Fruit fly (Drosophila melanogaster) whole organism, embryonic: Measurements from ENCODE around the gene CG9837.

Experiments used
- Bteb2 ChIP-seq: fragments of 200-800 bp; sonication (Bioruptor generic); optimal IDR thresholded peaks from 2 replicates; lab custom pipeline; 2016; ENCODE audit warnings: missing biosample characterization, missing genetic modification characterization
- CG10147 ChIP-seq: fragments of 200-800 bp; sonication (Bioruptor generic); optimal IDR thresholded peaks from 2 replicates; lab custom pipeline; 2019; ENCODE audit warnings: missing biosample characterization, mild to moderate bottlenecking, missing genetic modification characterization, moderate library complexity
- CG10431 ChIP-seq: fragments of 200-800 bp; sonication (Bioruptor generic); optimal IDR thresholded peaks from 3 replicates; lab custom pipeline; 2018; ENCODE audit warnings: missing biosample characterization, mild to moderate bottlenecking, missing genetic modification characterization
- CG10959 ChIP-seq: fragments of 200-800 bp; sonication (Bioruptor generic); IDR thresholded peaks from 2 replicates; pipeline ENCODE4 v1.3.6; 2022; ENCODE audit warnings: missing biosample characterization, missing genetic modification characterization
- CG10979 ChIP-seq: fragments of 200-800 bp; sonication (Bioruptor generic); optimal IDR thresholded peaks from 2 replicates; lab custom pipeline; 2018; ENCODE audit warnings: missing biosample characterization, mild to moderate bottlenecking, missing genetic modification characterization, moderate library complexity
- CG12155 ChIP-seq: fragments of 200-800 bp; sonication (Bioruptor generic); optimal IDR thresholded peaks from 3 replicates; lab custom pipeline; 2016; ENCODE audit warnings: missing biosample characterization, missing genetic modification characterization
- CG12236 ChIP-seq: fragments of 200-800 bp; sonication (Bioruptor generic); optimal IDR thresholded peaks from 2 replicates; lab custom pipeline; 2016; ENCODE audit warnings: missing biosample characterization, missing genetic modification characterization
- CG12769 ChIP-seq: fragments of 200-800 bp; sonication (Bioruptor generic); optimal IDR thresholded peaks from 2 replicates; lab custom pipeline; 2019; ENCODE audit warnings: missing biosample characterization, mild to moderate bottlenecking, missing genetic modification characterization, moderate library complexity
- CG13123 ChIP-seq: fragments of 200-800 bp; sonication (Bioruptor generic); optimal IDR thresholded peaks from 2 replicates; lab custom pipeline; 2016; ENCODE audit warnings: missing biosample characterization, missing genetic modification characterization
- CG13296 ChIP-seq: fragments of 200-800 bp; sonication (Bioruptor generic); optimal IDR thresholded peaks from 3 replicates; lab custom pipeline; 2018; ENCODE audit warnings: missing biosample characterization, mild to moderate bottlenecking, missing genetic modification characterization
- CG13775 ChIP-seq: fragments of 200-800 bp; sonication (Bioruptor generic); optimal IDR thresholded peaks from 3 replicates; lab custom pipeline; 2017; ENCODE audit warnings: missing biosample characterization, mild to moderate bottlenecking, missing genetic modification characterization
- CG1529 ChIP-seq: fragments of 200-800 bp; sonication (Bioruptor generic); optimal IDR thresholded peaks from 3 replicates; lab custom pipeline; 2018; ENCODE audit warnings: missing biosample characterization, missing genetic modification characterization
- CG15696 ChIP-seq: fragments of 200-800 bp; sonication (Bioruptor generic); optimal IDR thresholded peaks from 2 replicates; lab custom pipeline; 2019; ENCODE audit warnings: missing biosample characterization, mild to moderate bottlenecking, missing genetic modification characterization, moderate library complexity
- CG1647 ChIP-seq: fragments of 200-800 bp; sonication (Bioruptor generic); optimal IDR thresholded peaks from 3 replicates; lab custom pipeline; 2016; ENCODE audit warnings: missing biosample characterization, missing genetic modification characterization
- CG2120 ChIP-seq: fragments of 200-800 bp; sonication (Bioruptor generic); optimal IDR thresholded peaks from 3 replicates; lab custom pipeline; 2016; ENCODE audit warnings: missing biosample characterization, missing genetic modification characterization
- CG2889 ChIP-seq: fragments of 200-800 bp; sonication (Bioruptor generic); IDR thresholded peaks from 3 replicates; pipeline ENCODE4 v1.3.6; 2022; ENCODE audit warnings: missing biosample characterization, missing genetic modification characterization
- CG30431 ChIP-seq: fragments of 200-800 bp; sonication (Bioruptor generic); optimal IDR thresholded peaks from 2 replicates; lab custom pipeline; 2017; ENCODE audit warnings: missing biosample characterization, missing genetic modification characterization
- CG34422 ChIP-seq: fragments of 200-800 bp; sonication (Bioruptor generic); IDR thresholded peaks from 3 replicates; pipeline ENCODE4 v1.3.6; 2022; ENCODE audit warnings: missing biosample characterization, missing genetic modification characterization
- CG3995 ChIP-seq: fragments of 200-800 bp; sonication (Bioruptor generic); optimal IDR thresholded peaks from 3 replicates; lab custom pipeline; 2016; ENCODE audit warnings: missing biosample characterization, missing genetic modification characterization
- CG4730 ChIP-seq: fragments of 200-800 bp; sonication (Bioruptor generic); IDR thresholded peaks from 2 replicates; pipeline ENCODE4 v1.3.6; 2022; ENCODE audit warnings: missing biosample characterization, missing genetic modification characterization
- CG7556 ChIP-seq: fragments of 200-800 bp; sonication (Bioruptor generic); optimal IDR thresholded peaks from 2 replicates; lab custom pipeline; 2017; ENCODE audit warnings: missing biosample characterization, mild to moderate bottlenecking, missing genetic modification characterization
- CoRest ChIP-seq: fragments of 200-800 bp; sonication (Bioruptor generic); optimal IDR thresholded peaks from 3 replicates; lab custom pipeline; 2018; ENCODE audit warnings: missing biosample characterization, mild to moderate bottlenecking, missing genetic modification characterization, moderate library complexity
- D19A ChIP-seq: fragments of 200-800 bp; optimal IDR thresholded peaks from 3 replicates; lab custom pipeline; 2019; ENCODE audit warnings: missing biosample characterization, mild to moderate bottlenecking, missing genetic modification characterization, moderate library complexity
- Dad ChIP-seq: fragments of 200-800 bp; sonication (Bioruptor generic); optimal IDR thresholded peaks from 3 replicates; lab custom pipeline; 2016; ENCODE audit warnings: missing biosample characterization, missing genetic modification characterization
- Fer3 ChIP-seq: fragments of 200-800 bp; sonication (Bioruptor generic); optimal IDR thresholded peaks from 2 replicates; lab custom pipeline; 2018; ENCODE audit warnings: missing biosample characterization, mild to moderate bottlenecking, missing genetic modification characterization, moderate library complexity
- GATAe ChIP-seq: fragments of 200-800 bp; sonication (Bioruptor generic); conservative IDR thresholded peaks from 2 replicates; pipeline ENCODE4 v1.3.6; 2022; ENCODE audit warnings: missing biosample characterization, missing genetic modification characterization
- Gsc ChIP-seq: fragments of 200-800 bp; sonication (Bioruptor generic); IDR thresholded peaks from 2 replicates; pipeline ENCODE4 v1.3.6; 2022; ENCODE audit warnings: missing biosample characterization, missing genetic modification characterization
- H15 ChIP-seq: fragments of 200-800 bp; sonication (Bioruptor generic); IDR thresholded peaks from 3 replicates; pipeline ENCODE4 v1.3.6; 2022; ENCODE audit warnings: missing biosample characterization, missing genetic modification characterization
- NK7.1 ChIP-seq: fragments of 200-800 bp; sonication (Bioruptor generic); optimal IDR thresholded peaks from 3 replicates; lab custom pipeline; 2016; ENCODE audit warnings: missing biosample characterization, missing genetic modification characterization
- Neu2 ChIP-seq: fragments of 200-800 bp; sonication (Bioruptor generic); optimal IDR thresholded peaks from 3 replicates; lab custom pipeline; 2016; ENCODE audit warnings: missing biosample characterization, missing genetic modification characterization, borderline replicate concordance
- NfI ChIP-seq: fragments of 200-800 bp; sonication (Bioruptor generic); optimal IDR thresholded peaks from 3 replicates; lab custom pipeline; 2018; ENCODE audit warnings: missing biosample characterization, mild to moderate bottlenecking, missing genetic modification characterization, moderate library complexity
- Optix ChIP-seq: fragments of 200-800 bp; sonication (Bioruptor generic); IDR thresholded peaks from 3 replicates; pipeline ENCODE4 v1.3.6; 2022; ENCODE audit warnings: missing biosample characterization, missing genetic modification characterization
- Sry-δ ChIP-seq: fragments of 200-800 bp; sonication (Bioruptor generic); optimal IDR thresholded peaks from 2 replicates; lab custom pipeline; 2016; ENCODE audit warnings: missing biosample characterization, missing genetic modification characterization
- amos ChIP-seq: fragments of 200-800 bp; sonication (Bioruptor generic); IDR thresholded peaks from 2 replicates; pipeline ENCODE4 v1.3.6; 2022; ENCODE audit warnings: missing biosample characterization, missing genetic modification characterization; ENCODE audit not compliant: partially characterized antibody
- aop ChIP-seq: fragments of 200-800 bp; sonication (Bioruptor generic); IDR thresholded peaks from 2 replicates; pipeline ENCODE4 v1.3.6; 2022; ENCODE audit warnings: missing biosample characterization, missing genetic modification characterization
- ase ChIP-seq: fragments of 200-800 bp; sonication (Bioruptor generic); IDR thresholded peaks from 3 replicates; pipeline ENCODE4 v1.3.6; 2022; ENCODE audit warnings: missing biosample characterization, missing genetic modification characterization
- bbx ChIP-seq: fragments of 200-800 bp; sonication (Bioruptor generic); IDR thresholded peaks from 2 replicates; pipeline ENCODE4 v1.3.6; 2022; ENCODE audit warnings: missing biosample characterization, missing genetic modification characterization; ENCODE audit not compliant: partially characterized antibody
- bowl ChIP-seq: fragments of 200-800 bp; sonication (Bioruptor generic); IDR thresholded peaks from 2 replicates; pipeline ENCODE4 v1.3.6; 2022; ENCODE audit warnings: missing biosample characterization, missing genetic modification characterization
- croc ChIP-seq: fragments of 200-800 bp; sonication (Bioruptor generic); conservative IDR thresholded peaks from 3 replicates; pipeline ENCODE4 v1.3.6; 2022; ENCODE audit warnings: missing biosample characterization, missing genetic modification characterization
- fd102C ChIP-seq: fragments of 200-800 bp; sonication (Bioruptor generic); optimal IDR thresholded peaks from 2 replicates; lab custom pipeline; 2018; ENCODE audit warnings: missing biosample characterization, mild to moderate bottlenecking, missing genetic modification characterization, moderate library complexity
- gcm ChIP-seq: fragments of 200-800 bp; sonication (Bioruptor generic); optimal IDR thresholded peaks from 2 replicates; lab custom pipeline; 2019; ENCODE audit warnings: missing biosample characterization, mild to moderate bottlenecking, missing genetic modification characterization, moderate library complexity
- gro ChIP-seq: fragments of 200-800 bp; sonication (Bioruptor generic); optimal IDR thresholded peaks from 2 replicates; lab custom pipeline; 2016; ENCODE audit warnings: missing biosample characterization, missing genetic modification characterization
- lmd ChIP-seq: fragments of 200-800 bp; sonication (Bioruptor generic); IDR thresholded peaks from 2 replicates; pipeline ENCODE4 v1.3.6; 2022; ENCODE audit warnings: missing biosample characterization, missing genetic modification characterization
- mld ChIP-seq: fragments of 200-800 bp; sonication (Bioruptor generic); IDR thresholded peaks from 3 replicates; pipeline ENCODE4 v1.3.6; 2022; ENCODE audit warnings: missing biosample characterization, missing genetic modification characterization; ENCODE audit not compliant: partially characterized antibody
- phol ChIP-seq: fragments of 200-800 bp; sonication (Bioruptor generic); optimal IDR thresholded peaks from 3 replicates; lab custom pipeline; 2018; ENCODE audit warnings: missing biosample characterization, mild to moderate bottlenecking, missing genetic modification characterization, moderate library complexity
- ro ChIP-seq: fragments of 200-800 bp; sonication (Bioruptor generic); IDR thresholded peaks from 2 replicates; pipeline ENCODE4 v1.3.6; 2022; ENCODE audit warnings: missing biosample characterization, missing genetic modification characterization
- row ChIP-seq: fragments of 200-800 bp; sonication (Bioruptor generic); IDR thresholded peaks from 3 replicates; pipeline ENCODE4 v1.3.6; 2022; ENCODE audit warnings: missing biosample characterization, missing genetic modification characterization
- run ChIP-seq: fragments of 200-800 bp; sonication (Bioruptor generic); optimal IDR thresholded peaks from 3 replicates; lab custom pipeline; 2018; ENCODE audit warnings: missing biosample characterization, mild to moderate bottlenecking, missing genetic modification characterization
- tna ChIP-seq: fragments of 200-800 bp; sonication (Bioruptor generic); IDR thresholded peaks from 2 replicates; pipeline ENCODE4 v1.3.6; 2022; ENCODE audit warnings: missing biosample characterization, missing genetic modification characterization; ENCODE audit not compliant: partially characterized antibody
- ttk ChIP-seq: fragments of 200-800 bp; sonication (Bioruptor generic); IDR thresholded peaks from 2 replicates; pipeline ENCODE4 v2.1.2; 2022; ENCODE audit warnings: missing biosample characterization, missing genetic modification characterization

The CG9837 gene

dm6 chr3R:8812342-8812966 lies 925 bp downstream of the CG9837 start (continued):
- TF ChIP-seq croc: peak; percentile 27; the same call in 1 of the 3 replicates
- no peak; the same call in 1 of the 2 replicates for TF ChIP-seq amos (GFP tag; lab: Robert Waterston, UW)
- TF ChIP-seq CG30431 (GFP tag; lab: Kevin White, UChicago): peak; percentile 19
- no peak for TF ChIP-seq CG7556 (GFP tag; lab: Kevin White, UChicago)
- TF ChIP-seq Neu2 (GFP tag; lab: Kevin White, UChicago): no peak
- no peak for TF ChIP-seq Sry-δ (GFP tag; lab: Kevin White, UChicago)
- no peak for TF ChIP-seq CG12236 (GFP tag; lab: Kevin White, UChicago)
- TF ChIP-seq CG10431 (GFP tag; lab: Kevin White, UChicago): no peak
- peak; percentile 48; the same call in 2 of the 3 replicates for TF ChIP-seq CG34422
- no peak for TF ChIP-seq CG13775
- peak; percentile 52 for TF ChIP-seq gcm (GFP tag; lab: Kevin White, UChicago)
- no peak for TF ChIP-seq aop (GFP tag; lab: Robert Waterston, UW)
- no peak for TF ChIP-seq ro (GFP tag; lab: Robert Waterston, UW)
- peak; percentile 17 for TF ChIP-seq CG10147
- TF ChIP-seq Optix (GFP tag; lab: Robert Waterston, UW): no peak
- TF ChIP-seq lmd (GFP tag; lab: Robert Waterston, UW): peak; percentile 48
- TF ChIP-seq Gsc (GFP tag; lab: Robert Waterston, UW): no peak
- no peak for TF ChIP-seq tna
- no peak; the same call in 1 of the 2 replicates for TF ChIP-seq bbx (GFP tag; lab: Robert Waterston, UW)
- TF ChIP-seq ttk: peak; percentile 46; the same call in 1 of the 2 replicates
- TF ChIP-seq NfI (GFP tag; lab: Kevin White, UChicago): peak; percentile 15
- no peak for TF ChIP-seq Bteb2 (GFP tag; lab: Kevin White, UChicago)
- peak; percentile 21 for TF ChIP-seq CoRest (tag; lab: Kevin White, UChicago)
- peak; percentile 31 for TF ChIP-seq D19A (tag; lab: Kevin White, UChicago)
- TF ChIP-seq CG1529 (GFP tag; lab: Kevin White, UChicago): peak; percentile 22
- no peak for TF ChIP-seq NK7.1
- no peak for TF ChIP-seq CG3995 (GFP tag; lab: Kevin White, UChicago)
- TF ChIP-seq CG12769 (tag; lab: Kevin White, UChicago): peak; percentile 46
- TF ChIP-seq CG10959: peak; percentile 17; the same call in 1 of the 2 replicates
- no peak for TF ChIP-seq GATAe (GFP tag; lab: Robert Waterston, UW)
- no peak for TF ChIP-seq bowl (GFP tag; lab: Robert Waterston, UW)
- TF ChIP-seq Fer3 (tag; lab: Kevin White, UChicago): peak; percentile 39
- no peak for TF ChIP-seq gro (GFP tag; lab: Kevin White, UChicago)
- no peak for TF ChIP-seq CG13123
- TF ChIP-seq row (GFP tag; lab: Robert Waterston, UW): peak; percentile 76
- TF ChIP-seq CG2889 (GFP tag; lab: Robert Waterston, UW): 0 out of 3 replicates have a peak, but pooled peaks have one; percentile 58
- 0 out of 2 replicates have a peak, but pooled peaks have one; percentile 28 for TF ChIP-seq CG4730 (GFP tag; lab: Robert Waterston, UW)
- peak; percentile 18 for TF ChIP-seq CG1647 (GFP tag; lab: Kevin White, UChicago)
- TF ChIP-seq CG13296: peak; percentile 40
- no peak for TF ChIP-seq Dad
- TF ChIP-seq CG15696 (tag; lab: Kevin White, UChicago): no peak
- TF ChIP-seq mld (GFP tag; lab: Robert Waterston, UW): no peak
- peak; percentile 32 for TF ChIP-seq phol (tag; lab: Kevin White, UChicago)
- TF ChIP-seq fd102C (GFP tag; lab: Kevin White, UChicago): no peak
- peak; percentile 35 for TF ChIP-seq CG12155
- TF ChIP-seq CG2120 (GFP tag; lab: Kevin White, UChicago): peak; percentile 31
- peak; percentile 56; the same call in 1 of the 3 replicates for TF ChIP-seq ase (GFP tag; lab: Robert Waterston, UW)
- TF ChIP-seq H15 (GFP tag; lab: Robert Waterston, UW): peak; percentile 46; the same call in 1 of the 3 replicates
- no peak for TF ChIP-seq run (tag; lab: Kevin White, UChicago)
- TF ChIP-seq CG10979 (tag; lab: Kevin White, UChicago): peak; percentile 63
